Worm (Caenorhabditis elegans): ENCODE data around the gene Y27F2A.11.

DNA sequence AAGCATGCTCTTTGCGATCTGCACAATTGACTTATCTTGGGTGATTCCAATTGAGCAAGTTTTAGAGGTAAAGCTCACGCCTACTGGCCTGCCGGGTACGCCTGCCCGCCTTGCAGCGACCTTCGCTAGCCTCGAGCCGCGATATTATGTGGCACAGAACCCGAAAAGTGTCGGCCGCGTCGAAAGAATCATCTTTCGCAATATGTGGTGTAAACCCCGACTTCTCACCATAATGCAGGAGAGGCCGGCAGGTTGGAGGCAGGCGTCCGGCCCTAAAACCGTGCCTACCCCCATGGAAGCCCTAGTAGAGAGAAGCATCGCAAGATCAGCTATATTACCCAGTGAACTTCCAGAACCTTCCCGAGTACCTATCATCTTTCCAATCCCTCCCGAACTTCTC lies 3.3 kb upstream of the Y27F2A.11 start:
- no peak for TF ChIP-seq ama-1 (optimal IDR thresholded peaks at IDR 0.05)
- TF ChIP-seq elt-3 (tag; optimal IDR thresholded peaks at IDR 0.05): no peak
- no peak for TF ChIP-seq ztf-11 (tag; optimal IDR thresholded peaks at IDR 0.05)
- TF ChIP-seq nhr-237 (tag; optimal IDR thresholded peaks at IDR 0.05): no peak
- no peak for TF ChIP-seq snpc-4 (tag; optimal IDR thresholded peaks at IDR 0.05)
- no peak for TF ChIP-seq unc-98 (GFP tag; IDR thresholded peaks at IDR 0.05)
- no peak for TF ChIP-seq fkh-10 (GFP tag; optimal IDR thresholded peaks at IDR 0.05)
- no peak for TF ChIP-seq egl-27 (tag; optimal IDR thresholded peaks at IDR 0.05)

All from whole organism, L1 larva.